Worm (Caenorhabditis elegans): ENCODE measurements around the gene ZK596.2.

The ZK596.2 gene

DNA sequence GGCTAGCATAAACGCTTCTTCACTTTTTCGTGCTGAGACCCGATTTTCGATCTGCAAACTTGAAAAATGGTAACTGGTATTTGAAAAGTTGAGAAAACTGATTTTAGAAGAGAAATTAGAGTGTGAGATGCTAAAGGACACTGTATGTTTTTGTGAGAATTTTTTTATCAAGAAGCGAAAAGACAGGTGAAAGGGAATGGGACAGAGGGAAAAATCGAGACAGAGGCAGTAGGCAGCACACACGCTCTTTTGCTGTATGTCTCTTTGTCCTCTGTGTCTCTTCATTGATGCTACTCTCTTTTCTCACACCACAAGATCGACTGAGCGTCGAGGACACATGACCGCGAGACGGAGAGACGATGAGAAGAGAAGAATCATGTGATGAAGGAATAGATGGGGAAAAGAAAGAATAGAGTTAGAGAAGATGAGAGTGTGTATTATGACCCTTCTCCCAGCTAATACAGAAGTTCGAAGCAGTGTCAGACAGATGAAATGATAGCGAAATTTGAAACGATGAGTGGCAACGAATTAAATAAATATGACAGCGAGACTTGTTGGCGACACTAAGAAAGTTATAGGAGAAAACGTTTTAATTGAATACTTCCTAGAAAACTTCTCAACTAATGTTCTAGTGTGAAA, 26.9 kb upstream of the ZK596.2 start, which contains the start of gene lgg-2 (continued):
- no peak for TF ChIP-seq sptf-1 (tag; optimal IDR thresholded peaks at IDR 0.05)
- TF ChIP-seq pqm-1 (tag; optimal IDR thresholded peaks at IDR 0.05): peak; percentile 36
- peak; percentile 93 for TF ChIP-seq irx-1 (tag; optimal IDR thresholded peaks at IDR 0.05)
- TF ChIP-seq aly-2 (tag; optimal IDR thresholded peaks at IDR 0.05): peak; percentile 55
- peak; percentile 77 for TF ChIP-seq sox-4 (tag; optimal IDR thresholded peaks at IDR 0.05)
- TF ChIP-seq ceh-90 (tag; optimal IDR thresholded peaks at IDR 0.05): no peak
- peak; percentile 29; the same call in 1 of the 2 replicates for TF ChIP-seq unc-98 (GFP tag; IDR thresholded peaks at IDR 0.05)
- TF ChIP-seq fkh-10 (GFP tag; optimal IDR thresholded peaks at IDR 0.05): peak; percentile 26
- TF ChIP-seq ama-1 (optimal IDR thresholded peaks at IDR 0.05): peak; percentile 94
- TF ChIP-seq vab-15 (tag; optimal IDR thresholded peaks at IDR 0.05): no peak
- no peak for TF ChIP-seq nhr-12 (tag; optimal IDR thresholded peaks at IDR 0.05)
- TF ChIP-seq elt-3 (tag; optimal IDR thresholded peaks at IDR 0.05): peak in 4 of 6 experiments; percentile 7 to 84 (median 62)
- no peak for TF ChIP-seq unc-30 (tag; optimal IDR thresholded peaks at IDR 0.05)
- peak; percentile 99 for TF ChIP-seq snu-23 (GFP tag; optimal IDR thresholded peaks at IDR 0.05)
- no peak for TF ChIP-seq alr-1 (tag; optimal IDR thresholded peaks at IDR 0.05; ENCODE audit: borderline replicate concordance)
- TF ChIP-seq nhr-47 (tag; optimal IDR thresholded peaks at IDR 0.05): peak; percentile 97
- TF ChIP-seq lin-15B (tag; optimal IDR thresholded peaks at IDR 0.05): no peak
- TF ChIP-seq unc-86 (tag; optimal IDR thresholded peaks at IDR 0.05): peak; percentile 96
- peak; percentile 95 for TF ChIP-seq jun-1 (tag; optimal IDR thresholded peaks at IDR 0.05)
- peak; percentile 80 for TF ChIP-seq zip-4 (GFP tag; optimal IDR thresholded peaks at IDR 0.05)
- TF ChIP-seq ztf-4 (tag; optimal IDR thresholded peaks at IDR 0.05): peak; percentile 98
- peak; percentile 79 for TF ChIP-seq ceh-88 (GFP tag; IDR thresholded peaks at IDR 0.05)
- TF ChIP-seq efl-3 (GFP tag; optimal IDR thresholded peaks at IDR 0.05): no peak
- peak; percentile 87 for TF ChIP-seq fos-1 (tag; optimal IDR thresholded peaks at IDR 0.05)
- no peak for TF ChIP-seq F16B12.6 (tag; optimal IDR thresholded peaks at IDR 0.05)
- peak; percentile 89 for TF ChIP-seq elt-2 (tag; optimal IDR thresholded peaks at IDR 0.05)
- TF ChIP-seq nhr-84 (tag; optimal IDR thresholded peaks at IDR 0.05): no peak
- peak; percentile 91 for TF ChIP-seq lir-3 (tag; optimal IDR thresholded peaks at IDR 0.05; ENCODE audit: poor library complexity)
- TF ChIP-seq fkh-8 (tag; optimal IDR thresholded peaks at IDR 0.05): peak; percentile 92
- TF ChIP-seq nhr-77 (tag; optimal IDR thresholded peaks at IDR 0.05): peak; percentile 88
- TF ChIP-seq hpl-2 (GFP tag; optimal IDR thresholded peaks at IDR 0.05): peak; percentile 39
- TF ChIP-seq nhr-20 (tag; optimal IDR thresholded peaks at IDR 0.05): peak; percentile 99
- TF ChIP-seq C04F5.9 (tag; optimal IDR thresholded peaks at IDR 0.05): peak; percentile 79
- no peak for TF ChIP-seq pag-3 (tag; optimal IDR thresholded peaks at IDR 0.05; ENCODE audit: borderline replicate concordance, insufficient read depth)
- TF ChIP-seq Y116A8C.19 (tag; optimal IDR thresholded peaks at IDR 0.05; ENCODE audit: borderline replicate concordance): no peak
- peak; percentile 73 for TF ChIP-seq sup-37 (GFP tag; optimal IDR thresholded peaks at IDR 0.05)
- TF ChIP-seq hlh-4 (tag; optimal IDR thresholded peaks at IDR 0.05): no peak
- peak; percentile 86 for TF ChIP-seq grh-1 (GFP tag; IDR thresholded peaks at IDR 0.05)
- TF ChIP-seq isw-1 (GFP tag; IDR thresholded peaks at IDR 0.05): peak; percentile 92
- peak; percentile 99 for TF ChIP-seq lin-14 (GFP tag; optimal IDR thresholded peaks at IDR 0.05)
- peak; percentile 85 for TF ChIP-seq C16A3.4 (tag; optimal IDR thresholded peaks at IDR 0.05)
- TF ChIP-seq rnt-1 (tag; optimal IDR thresholded peaks at IDR 0.05): peak; percentile 96
- TF ChIP-seq ceh-82 (tag; optimal IDR thresholded peaks at IDR 0.05): peak; percentile 90 to 95 (median 94)
- no peak for TF ChIP-seq tlp-1 (tag; optimal IDR thresholded peaks at IDR 0.05)
- peak; percentile 78 to 79 (median 78) for TF ChIP-seq dpl-1 (GFP tag; optimal IDR thresholded peaks at IDR 0.05)
- TF ChIP-seq snpc-4 (tag; optimal IDR thresholded peaks at IDR 0.05): peak; percentile 79
- TF ChIP-seq ceh-8 (GFP tag; optimal IDR thresholded peaks at IDR 0.05): peak; percentile 93
- TF ChIP-seq nhr-19 (GFP tag; conservative IDR thresholded peaks at IDR 0.05): peak; percentile 96
- no peak for TF ChIP-seq fkh-4 (tag; optimal IDR thresholded peaks at IDR 0.05; ENCODE audit: borderline replicate concordance)
